Worm (Caenorhabditis elegans): ENCODE results near the gene R08A2.5.

DNA sequence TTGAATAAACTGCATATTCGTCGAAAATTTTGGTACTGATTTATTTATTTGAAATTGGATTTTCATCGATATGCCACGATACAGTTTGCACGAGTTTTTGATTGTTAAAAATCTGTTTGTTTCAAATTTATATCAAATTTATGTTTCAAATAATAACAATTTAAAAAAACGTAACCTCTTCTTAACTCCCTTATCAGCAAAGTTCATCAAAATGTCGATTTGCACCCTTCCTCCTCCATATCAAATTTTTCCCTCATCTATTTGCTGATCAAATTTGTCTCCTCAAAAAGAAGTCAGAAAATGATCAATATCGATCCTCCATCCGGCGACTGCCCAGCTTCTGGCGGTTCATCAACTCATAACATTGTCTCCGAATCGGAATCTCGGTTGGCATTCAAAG, 1.3 kb upstream of the R08A2.5 start, which contains the start of gene ssp-33:
- TF ChIP-seq pag-3 (tag; optimal IDR thresholded peaks at IDR 0.05; ENCODE audit: borderline replicate concordance, insufficient read depth) (no peak), snpc-4 (tag; optimal IDR thresholded peaks at IDR 0.05) (no peak)
